Worm (Caenorhabditis elegans): ENCODE measurements around the gene nhr-38.

The nhr-38 gene

DNA sequence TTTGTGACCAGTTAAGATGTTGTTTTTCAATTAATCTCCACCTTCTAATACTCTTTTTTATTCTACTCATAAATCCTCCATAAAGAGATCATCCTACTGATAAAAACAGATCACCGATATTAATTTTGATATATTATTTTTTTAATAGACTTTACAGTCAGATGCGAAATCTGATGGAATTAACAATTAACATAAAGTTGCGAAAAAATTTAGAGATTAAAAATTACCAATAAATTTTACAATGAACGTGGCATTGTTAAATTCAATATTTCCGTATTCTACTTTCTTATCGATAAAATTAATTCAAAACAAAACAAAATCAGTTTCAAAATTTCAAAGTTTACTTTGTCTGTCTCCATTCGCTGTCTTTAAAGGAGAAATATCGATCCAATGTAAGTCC, 2.8 kb downstream of the nhr-38 start, which contains the start of gene K01H12.4:
K01H12.4 (plus strand) TSS at position 301 of the 400 bp plus-strand sequence.
- no peak for TF ChIP-seq hmg-4 (GFP tag; optimal IDR thresholded peaks at IDR 0.05)
- no peak for TF ChIP-seq ets-7 (tag; optimal IDR thresholded peaks at IDR 0.05)
- no peak for TF ChIP-seq tbx-11 (GFP tag; IDR thresholded peaks at IDR 0.05)
- TF ChIP-seq ceh-36 (tag; optimal IDR thresholded peaks at IDR 0.05), result no peak
- TF ChIP-seq tbx-37 (GFP tag; conservative IDR thresholded peaks at IDR 0.05), result no peak
- no peak for TF ChIP-seq hnd-1 (tag; optimal IDR thresholded peaks at IDR 0.05)
- no peak for TF ChIP-seq flt-1 (GFP tag; IDR thresholded peaks at IDR 0.05)
- TF ChIP-seq scrt-1 (GFP tag; IDR thresholded peaks at IDR 0.05), result no peak
- TF ChIP-seq B0310.2 (tag; optimal IDR thresholded peaks at IDR 0.05), result no peak
- TF ChIP-seq tra-4 (tag; optimal IDR thresholded peaks at IDR 0.05), result no peak
- TF ChIP-seq sea-1 (GFP tag; conservative IDR thresholded peaks at IDR 0.05), result no peak
- TF ChIP-seq F13C5.2 (tag; optimal IDR thresholded peaks at IDR 0.05), result no peak

DNA sequence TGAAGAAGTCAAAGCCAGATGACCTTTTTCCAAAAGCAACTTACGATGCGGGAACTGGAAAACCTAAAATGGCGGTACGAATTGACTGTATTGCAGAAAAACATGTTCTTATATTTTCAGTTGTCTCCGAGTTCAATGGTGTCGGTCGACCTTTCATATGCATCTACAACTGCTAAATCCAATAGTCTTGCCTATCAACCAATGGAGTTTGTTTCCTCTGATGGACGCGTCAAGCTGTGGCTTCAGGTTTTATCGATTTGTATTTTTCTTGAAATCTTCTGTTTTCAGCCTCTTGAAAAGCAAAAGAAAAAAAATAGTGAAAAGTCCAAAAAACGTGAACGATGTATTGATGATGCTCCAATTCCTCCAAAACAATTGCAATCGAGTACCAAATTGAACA, 4.3 kb downstream of the nhr-38 start:
- no peak for TF ChIP-seq hmg-4 (GFP tag; optimal IDR thresholded peaks at IDR 0.05)
- TF ChIP-seq F13C5.2 (tag; optimal IDR thresholded peaks at IDR 0.05), result no peak
- no peak for TF ChIP-seq sea-1 (GFP tag; conservative IDR thresholded peaks at IDR 0.05)
- TF ChIP-seq aly-1 (tag; optimal IDR thresholded peaks at IDR 0.05), result no peak
- no peak for TF ChIP-seq ets-7 (tag; optimal IDR thresholded peaks at IDR 0.05)
- TF ChIP-seq ceh-13 (GFP tag; optimal IDR thresholded peaks at IDR 0.05), result no peak
- no peak for TF ChIP-seq flt-1 (GFP tag; IDR thresholded peaks at IDR 0.05)
- no peak for TF ChIP-seq B0310.2 (tag; optimal IDR thresholded peaks at IDR 0.05)
- TF ChIP-seq tra-4 (tag; optimal IDR thresholded peaks at IDR 0.05), result no peak
- TF ChIP-seq hmbx-1 (tag; optimal IDR thresholded peaks at IDR 0.05), result no peak
- no peak for TF ChIP-seq scrt-1 (GFP tag; IDR thresholded peaks at IDR 0.05)
- no peak for TF ChIP-seq ama-1 (optimal IDR thresholded peaks at IDR 0.05)
- TF ChIP-seq tbx-11 (GFP tag; IDR thresholded peaks at IDR 0.05), result no peak
- TF ChIP-seq pes-1 (GFP tag; IDR thresholded peaks at IDR 0.05), result no peak

DNA sequence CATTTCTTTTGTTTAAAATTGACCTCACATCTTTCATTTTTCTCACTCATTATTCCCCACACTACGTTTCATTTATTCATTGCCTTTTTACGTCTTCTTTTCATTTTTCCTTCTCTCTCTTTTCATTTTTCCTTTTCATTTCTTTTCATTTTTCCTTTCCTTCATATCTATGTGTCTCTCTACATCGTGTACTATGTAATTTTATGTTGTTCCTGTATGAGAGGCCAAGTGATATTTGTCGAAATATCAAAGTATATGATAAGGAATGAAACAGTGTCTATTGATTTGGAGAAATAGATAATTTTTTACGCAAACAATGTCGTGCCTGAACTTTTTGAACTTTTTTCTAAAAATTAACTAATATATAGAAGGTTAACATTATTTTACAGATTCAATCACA, 6.5 kb downstream of the nhr-38 start:
- TF ChIP-seq B0310.2 (tag; optimal IDR thresholded peaks at IDR 0.05) (no peak), sea-1 (GFP tag; conservative IDR thresholded peaks at IDR 0.05) (no peak), hmg-4 (GFP tag; optimal IDR thresholded peaks at IDR 0.05) (no peak), aly-1 (tag; optimal IDR thresholded peaks at IDR 0.05) (no peak), pes-1 (GFP tag; IDR thresholded peaks at IDR 0.05) (no peak), ceh-13 (GFP tag; optimal IDR thresholded peaks at IDR 0.05) (no peak), ceh-36 (tag; optimal IDR thresholded peaks at IDR 0.05) (no peak), flt-1 (GFP tag; IDR thresholded peaks at IDR 0.05) (no peak)

DNA sequence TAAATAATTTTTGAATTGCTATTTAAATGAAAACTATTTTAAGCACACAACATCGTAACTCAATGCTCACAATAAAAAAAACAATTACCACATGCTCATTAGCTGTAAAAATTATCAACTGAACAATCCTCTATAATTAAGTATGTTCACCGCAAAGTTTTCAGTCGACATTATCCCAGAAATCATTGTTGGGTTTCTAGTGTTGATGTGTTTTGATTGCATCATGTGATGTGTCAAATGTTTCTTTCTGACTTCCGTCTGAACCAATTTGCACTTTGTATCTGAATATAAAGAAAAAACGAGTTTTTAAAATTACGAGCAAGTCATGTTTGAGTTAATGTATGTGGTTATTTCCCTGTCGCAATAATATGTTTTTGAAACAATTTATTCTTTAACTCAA, 7.9 kb downstream of the nhr-38 start:
- TF ChIP-seq ceh-36 (tag; optimal IDR thresholded peaks at IDR 0.05) (no peak), aly-1 (tag; optimal IDR thresholded peaks at IDR 0.05) (no peak), ceh-13 (GFP tag; optimal IDR thresholded peaks at IDR 0.05) (no peak), ets-7 (tag; optimal IDR thresholded peaks at IDR 0.05) (no peak), hnd-1 (tag; optimal IDR thresholded peaks at IDR 0.05) (no peak), tbx-11 (GFP tag; IDR thresholded peaks at IDR 0.05) (no peak), ama-1 (optimal IDR thresholded peaks at IDR 0.05) (no peak), tra-4 (tag; optimal IDR thresholded peaks at IDR 0.05) (no peak), sea-1 (GFP tag; conservative IDR thresholded peaks at IDR 0.05) (no peak)

DNA sequence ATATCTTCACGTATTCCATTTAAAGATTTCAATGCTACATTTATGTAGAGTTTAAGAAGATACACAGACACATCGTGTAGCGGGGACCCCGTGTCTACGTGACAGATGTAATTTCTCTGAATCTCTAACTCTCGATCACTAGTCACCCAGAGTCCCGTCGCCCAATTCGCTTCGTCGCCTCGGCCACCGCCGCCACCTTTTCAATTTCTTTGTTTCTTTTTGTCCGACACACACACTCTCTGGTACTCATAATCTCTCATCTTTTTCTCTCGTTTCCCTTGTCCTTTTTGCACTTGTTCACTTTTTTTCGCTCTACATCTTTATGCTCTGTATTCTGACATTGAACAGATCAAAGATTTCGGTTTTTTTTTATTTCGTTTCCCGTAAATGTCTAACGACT, 8.4 kb downstream of the nhr-38 start:
- TF ChIP-seq scrt-1 (GFP tag; IDR thresholded peaks at IDR 0.05) (no peak), tra-4 (tag; optimal IDR thresholded peaks at IDR 0.05) (no peak), hmbx-1 (tag; optimal IDR thresholded peaks at IDR 0.05) (no peak), ceh-36 (tag; optimal IDR thresholded peaks at IDR 0.05) (no peak), ceh-13 (GFP tag; optimal IDR thresholded peaks at IDR 0.05) (no peak), sea-1 (GFP tag; conservative IDR thresholded peaks at IDR 0.05) (no peak), hnd-1 (tag; optimal IDR thresholded peaks at IDR 0.05) (no peak), flt-1 (GFP tag; IDR thresholded peaks at IDR 0.05) (no peak), ama-1 (optimal IDR thresholded peaks at IDR 0.05) (no peak), tbx-37 (GFP tag; conservative IDR thresholded peaks at IDR 0.05) (no peak), B0310.2 (tag; optimal IDR thresholded peaks at IDR 0.05) (no peak), ets-7 (tag; optimal IDR thresholded peaks at IDR 0.05) (no peak), tbx-11 (GFP tag; IDR thresholded peaks at IDR 0.05) (no peak)

DNA sequence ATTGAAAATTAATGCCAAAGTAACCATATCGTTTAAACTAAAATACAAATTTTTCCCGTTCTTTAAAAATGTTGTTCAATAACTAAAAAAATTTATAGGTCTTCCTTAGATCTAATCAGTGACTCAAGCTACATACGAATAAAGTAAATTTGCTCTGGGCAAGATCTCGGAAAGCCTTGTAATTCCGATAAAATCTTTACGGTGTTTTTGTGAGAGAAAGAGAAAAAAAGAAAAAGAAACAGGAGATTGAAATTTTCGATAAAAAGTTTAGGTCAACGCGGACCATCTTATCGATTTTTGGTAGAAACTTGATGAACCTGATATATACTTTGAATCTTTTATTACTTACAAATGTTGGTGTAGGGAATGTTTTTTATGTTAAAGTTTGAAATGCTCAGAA, 13.2 kb downstream of the nhr-38 start:
- TF ChIP-seq aly-1 (tag; optimal IDR thresholded peaks at IDR 0.05) (no peak), flt-1 (GFP tag; IDR thresholded peaks at IDR 0.05) (no peak), tra-4 (tag; optimal IDR thresholded peaks at IDR 0.05) (no peak), scrt-1 (GFP tag; IDR thresholded peaks at IDR 0.05) (no peak), tbx-37 (GFP tag; conservative IDR thresholded peaks at IDR 0.05) (no peak), tbx-11 (GFP tag; IDR thresholded peaks at IDR 0.05) (no peak)

DNA sequence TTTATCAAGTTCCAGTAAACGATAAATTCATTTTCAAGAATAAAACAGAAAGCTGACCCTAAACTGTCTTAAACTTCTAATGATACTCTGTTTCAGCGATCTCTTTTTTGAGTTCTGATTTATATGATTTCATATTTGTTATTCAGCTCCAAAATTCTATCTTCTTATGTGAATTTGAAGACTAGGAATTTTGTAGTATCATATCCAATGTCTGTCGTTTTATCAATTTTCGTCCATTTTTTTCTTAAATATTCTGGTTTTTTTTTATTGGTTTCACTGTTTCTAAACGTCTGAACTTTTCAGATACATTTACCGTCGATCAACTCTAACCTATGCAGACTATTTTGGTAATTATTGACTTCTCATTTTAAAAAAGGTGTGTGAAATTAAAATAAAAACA, 15.0 kb downstream of the nhr-38 start, which contains the start of the genes nhr-138 and C28D4.18:
nhr-138 (plus strand) TSS at position 304 of the 400 bp plus-strand sequence.
C28D4.18 (plus strand) TSS at position 333 of the 400 bp plus-strand sequence.
- TF ChIP-seq hmg-4 (GFP tag; optimal IDR thresholded peaks at IDR 0.05) (no peak), tbx-37 (GFP tag; conservative IDR thresholded peaks at IDR 0.05) (no peak), ceh-36 (tag; optimal IDR thresholded peaks at IDR 0.05) (no peak), hmbx-1 (tag; optimal IDR thresholded peaks at IDR 0.05) (no peak), aly-1 (tag; optimal IDR thresholded peaks at IDR 0.05) (no peak), ets-7 (tag; optimal IDR thresholded peaks at IDR 0.05) (no peak), scrt-1 (GFP tag; IDR thresholded peaks at IDR 0.05) (no peak), tbx-11 (GFP tag; IDR thresholded peaks at IDR 0.05) (no peak), tra-4 (tag; optimal IDR thresholded peaks at IDR 0.05) (no peak), ama-1 (optimal IDR thresholded peaks at IDR 0.05) (no peak), hnd-1 (tag; optimal IDR thresholded peaks at IDR 0.05) (no peak), sea-1 (GFP tag; conservative IDR thresholded peaks at IDR 0.05) (no peak), B0310.2 (tag; optimal IDR thresholded peaks at IDR 0.05) (no peak), ceh-13 (GFP tag; optimal IDR thresholded peaks at IDR 0.05) (no peak), flt-1 (GFP tag; IDR thresholded peaks at IDR 0.05) (no peak), F13C5.2 (tag; optimal IDR thresholded peaks at IDR 0.05) (no peak), pes-1 (GFP tag; IDR thresholded peaks at IDR 0.05) (no peak)

All from whole organism, early embryonic.